Worm (Caenorhabditis elegans) whole organism, young adult: ENCODE data around the gene che-2.

ENCODE experiments used
- attf-6 ChIP-seq: fragments of 200-800 bp; sonication (Bioruptor generic); IDR thresholded peaks from 2 replicates; pipeline ENCODE4 v1.3.6; 2022; ENCODE audit warnings: missing genetic modification reagents, missing genetic modification characterization, missing compliant biosample characterization
- sea-2 ChIP-seq: fragments of 200-800 bp; sonication (Bioruptor generic); IDR thresholded peaks from 2 replicates; pipeline ENCODE4 v1.3.6; 2022; ENCODE audit warnings: missing genetic modification characterization, missing compliant biosample characterization
- unc-130 ChIP-seq: sonication (generic microtip); optimal IDR thresholded peaks from 2 replicates; lab custom pipeline; 2016; ENCODE audit warnings: missing genetic modification reagents, missing genetic modification characterization, missing compliant biosample characterization

- TF ChIP-seq sea-2 (GFP tag; lab: Robert Waterston, UW) (no peak), unc-130 (GFP tag; lab: Kevin White, UChicago) (no peak), attf-6 (GFP tag; lab: Robert Waterston, UW) (no peak)
These were observed 23.0 kb downstream of the che-2 start for ce11 chrX:504046-504843.
